Worm (Caenorhabditis elegans) whole organism, L1 larva: Measurements from ENCODE around the gene flh-3.
"Not testable (repeated sequence)": the region's sequence is repeated elsewhere in the genome, so short reads cannot be mapped to it uniquely, and the experiment has no call there.

Experiments used
- egl-27 ChIP-seq, 2 experiments: fragments of 150-350 bp in 1 of 2; sonication (generic microtip); optimal IDR thresholded peaks; 3 replicates each; lab custom pipeline; 2017 to 2018; ENCODE audit warnings: missing biosample characterization in 2 of 2, missing genetic modification characterization in 2 of 2, missing genetic modification reagents in 2 of 2
- snu-23 ChIP-seq: sonication (generic microtip); optimal IDR thresholded peaks from 2 replicates; lab custom pipeline; 2016; ENCODE audit warnings: missing genetic modification characterization, missing compliant biosample characterization

DNA sequence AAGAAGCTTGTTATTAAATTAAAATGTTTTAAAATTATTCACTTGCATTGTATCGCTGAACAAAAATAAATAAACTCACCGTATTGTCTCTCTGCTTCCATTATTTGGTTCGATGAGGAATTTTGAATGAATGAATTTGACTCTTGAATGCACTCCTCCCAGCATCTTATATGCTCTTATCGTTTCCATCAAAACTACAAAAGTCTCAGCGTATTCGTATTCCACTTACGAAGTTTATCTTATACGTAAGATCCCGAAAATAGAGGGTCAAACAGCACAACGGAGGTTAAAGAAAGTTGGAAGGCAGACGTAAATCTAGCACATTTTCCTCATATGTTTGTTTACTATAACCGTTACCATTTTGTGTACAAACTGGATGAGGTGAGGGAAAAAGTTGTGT, 16.4 kb downstream of the flh-3 start, which contains the start of gene nhr-267:
- TF ChIP-seq egl-27 (tag; optimal IDR thresholded peaks at IDR 0.05; lab: Kevin White, UChicago); snu-23: not testable (repeated sequence)
